Worm (Caenorhabditis elegans): ENCODE measurements around the gene pqn-41.

pqn-41 gene

DNA sequence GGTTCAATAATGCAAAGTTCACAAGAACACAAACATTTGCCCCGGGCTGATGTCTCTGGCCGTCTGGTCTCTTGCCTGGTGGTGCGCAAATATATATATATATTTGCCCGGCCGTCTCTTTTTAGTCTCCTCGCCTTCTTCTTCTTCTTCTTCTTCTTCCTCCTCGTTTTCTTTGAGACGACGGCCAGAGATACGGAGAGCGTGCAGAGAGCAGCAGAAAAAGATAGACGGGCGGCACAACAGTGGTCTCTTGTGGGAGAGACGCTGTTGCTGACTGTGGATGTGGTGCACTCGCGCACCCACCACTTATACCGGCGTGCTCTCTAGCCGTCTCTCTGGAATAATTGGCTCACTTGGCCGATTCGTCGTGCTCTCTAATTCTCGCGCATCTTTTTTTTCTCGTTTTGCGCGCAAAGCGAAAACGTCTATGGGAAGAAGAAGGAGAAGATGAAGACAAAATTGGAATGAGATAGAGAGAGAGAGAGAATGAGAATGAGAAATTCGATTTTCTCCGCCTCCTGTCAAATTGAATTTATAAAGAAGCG is 15.4 kb downstream of the pqn-41 start (continued):
- TF ChIP-seq mep-1 (tag; optimal IDR thresholded peaks at IDR 0.05) (peak; percentile 87), mab-9 (GFP tag; IDR thresholded peaks at IDR 0.05) (peak; percentile 88), fkh-10 (GFP tag; optimal IDR thresholded peaks at IDR 0.05) (peak; percentile 96), ama-1 (optimal IDR thresholded peaks at IDR 0.05) (no peak), lin-14 (GFP tag; optimal IDR thresholded peaks at IDR 0.05) (peak; percentile 100), lin-39 (tag; optimal IDR thresholded peaks at IDR 0.05) (peak; percentile 86), isw-1 (GFP tag; IDR thresholded peaks at IDR 0.05) (peak; percentile 81), rnt-1 (tag; optimal IDR thresholded peaks at IDR 0.05) (peak; percentile 91), F16B12.6 (tag; optimal IDR thresholded peaks at IDR 0.05) (peak; percentile 37), aha-1 (tag; optimal IDR thresholded peaks at IDR 0.05) (peak; percentile 93), nhr-90 (tag; optimal IDR thresholded peaks at IDR 0.05; ENCODE audit: poor library complexity) (peak; percentile 97)

- TF ChIP-seq egl-13 (tag; optimal IDR thresholded peaks at IDR 0.05), result no peak
- no peak for TF ChIP-seq efl-1 (optimal IDR thresholded peaks at IDR 0.05)
- peak in 1 of 2 experiments; percentile 75 for TF ChIP-seq efl-1 (GFP tag; optimal IDR thresholded peaks at IDR 0.05 in 1 of 2)
These were observed 16.3 kb downstream of the pqn-41 start for ce11 chrIII:1922081-1922480.

ce11 chrIII:1922516-1922915 is 16.8 kb downstream of the pqn-41 start:
- no peak for TF ChIP-seq jun-1 (tag; optimal IDR thresholded peaks at IDR 0.05)
- TF ChIP-seq ets-5 (GFP tag; IDR thresholded peaks at IDR 0.05), result no peak
- no peak for TF ChIP-seq lin-13 (GFP tag; optimal IDR thresholded peaks at IDR 0.05)
- no peak for TF ChIP-seq efl-3 (GFP tag; optimal IDR thresholded peaks at IDR 0.05)
- peak; percentile 26 for TF ChIP-seq nhr-20 (tag; optimal IDR thresholded peaks at IDR 0.05)
- no peak for TF ChIP-seq hlh-4 (tag; optimal IDR thresholded peaks at IDR 0.05)
- TF ChIP-seq unc-130 (tag; optimal IDR thresholded peaks at IDR 0.05), result no peak
- peak; percentile 88 for TF ChIP-seq fkh-8 (tag; optimal IDR thresholded peaks at IDR 0.05)
- no peak for TF ChIP-seq unc-62 (GFP tag; optimal IDR thresholded peaks at IDR 0.05)
- TF ChIP-seq lir-3 (tag; optimal IDR thresholded peaks at IDR 0.05; ENCODE audit: poor library complexity), result no peak
- TF ChIP-seq nhr-237 (tag; optimal IDR thresholded peaks at IDR 0.05), result no peak
- TF ChIP-seq ceh-8 (GFP tag; optimal IDR thresholded peaks at IDR 0.05), result peak; percentile 42
- TF ChIP-seq pax-3 (tag; optimal IDR thresholded peaks at IDR 0.05), result peak; percentile 78
- no peak for TF ChIP-seq sptf-1 (tag; optimal IDR thresholded peaks at IDR 0.05)
- peak; percentile 87 for TF ChIP-seq sox-4 (tag; optimal IDR thresholded peaks at IDR 0.05)
- TF ChIP-seq isw-1 (GFP tag; IDR thresholded peaks at IDR 0.05), result no peak
- TF ChIP-seq lin-39 (tag; optimal IDR thresholded peaks at IDR 0.05), result no peak
- TF ChIP-seq swsn-7 (tag; optimal IDR thresholded peaks at IDR 0.05), result peak; percentile 34
- no peak for TF ChIP-seq irx-1 (tag; optimal IDR thresholded peaks at IDR 0.05)
- TF ChIP-seq nhr-11 (tag; optimal IDR thresholded peaks at IDR 0.05), result peak; percentile 52
- TF ChIP-seq nhr-85 (tag), result peak; percentile 42
- no peak for TF ChIP-seq nhr-19 (GFP tag; conservative IDR thresholded peaks at IDR 0.05)
- peak; percentile 84 for TF ChIP-seq egl-13 (tag; optimal IDR thresholded peaks at IDR 0.05)
- no peak for TF ChIP-seq zip-4 (GFP tag; optimal IDR thresholded peaks at IDR 0.05)
- TF ChIP-seq F16B12.6 (tag; optimal IDR thresholded peaks at IDR 0.05), result no peak
- peak; percentile 36 for TF ChIP-seq lin-14 (GFP tag; optimal IDR thresholded peaks at IDR 0.05)
- TF ChIP-seq ztf-11 (tag; optimal IDR thresholded peaks at IDR 0.05), result no peak
- peak; percentile 73 for TF ChIP-seq nhr-71 (tag; optimal IDR thresholded peaks at IDR 0.05)
- no peak for TF ChIP-seq nhr-28 (tag; optimal IDR thresholded peaks at IDR 0.05)
- TF ChIP-seq blmp-1 (tag; optimal IDR thresholded peaks at IDR 0.05), result peak; percentile 11
- no peak for TF ChIP-seq tlp-1 (tag; optimal IDR thresholded peaks at IDR 0.05)
- TF ChIP-seq lsy-2 (tag; optimal IDR thresholded peaks at IDR 0.05), result peak in 1 of 2 experiments; percentile 39
- TF ChIP-seq nhr-47 (tag; optimal IDR thresholded peaks at IDR 0.05), result peak; percentile 87
- peak; percentile 83 for TF ChIP-seq fkh-4 (tag; optimal IDR thresholded peaks at IDR 0.05; ENCODE audit: borderline replicate concordance)
- TF ChIP-seq nhr-84 (tag; optimal IDR thresholded peaks at IDR 0.05), result no peak
- peak; percentile 99 for TF ChIP-seq dsc-1 (tag; optimal IDR thresholded peaks at IDR 0.05)
- TF ChIP-seq mep-1 (tag; optimal IDR thresholded peaks at IDR 0.05), result no peak
- TF ChIP-seq snpc-4 (tag; optimal IDR thresholded peaks at IDR 0.05), result no peak
- peak; percentile 60 for TF ChIP-seq fos-1 (tag; optimal IDR thresholded peaks at IDR 0.05)
- TF ChIP-seq ces-1 (GFP tag; optimal IDR thresholded peaks at IDR 0.05), result no peak

All from whole organism, L1 larva.